Fruit fly (Drosophila melanogaster): ENCODE measurements around the gene SA1.

Gene SA1

dm6 chr2L:6971597-6972036 is 21.4 kb downstream of the SA1 start, which contains the start of gene snRNP-U1-70K (continued):
- peak; percentile 14 for TF ChIP-seq bcd (GFP tag; optimal IDR thresholded peaks at IDR 0.05)
- peak; percentile 50 for TF ChIP-seq CG2712 (tag; optimal IDR thresholded peaks at IDR 0.05)
- no peak for TF ChIP-seq CG8281 (tag; optimal IDR thresholded peaks at IDR 0.05)
- peak; percentile 46 for TF ChIP-seq Ets97D (GFP tag; optimal IDR thresholded peaks at IDR 0.05)
- TF ChIP-seq schlank (tag; optimal IDR thresholded peaks at IDR 0.05), result no peak
- TF ChIP-seq Hmr (GFP tag; optimal IDR thresholded peaks at IDR 0.05), result peak; percentile 82
- peak; percentile 77 for TF ChIP-seq HmgZ (tag; optimal IDR thresholded peaks at IDR 0.05)

dm6 chr2L:6991085-6991484 is 40.9 kb downstream of the SA1 start:
- TF ChIP-seq nom (GFP tag; optimal IDR thresholded peaks at IDR 0.05) (peak; percentile 63), pfk (GFP tag; optimal IDR thresholded peaks at IDR 0.05) (no peak), H2.0 (GFP tag; IDR thresholded peaks at IDR 0.05) (0 out of 2 replicates have a peak, but pooled peaks have one; percentile 6), lola (GFP tag; optimal IDR thresholded peaks at IDR 0.05) (no peak), CG34376 (GFP tag; optimal IDR thresholded peaks at IDR 0.05) (no peak), otp (GFP tag; IDR thresholded peaks at IDR 0.05) (peak; percentile 75; the same call in 1 of the 3 replicates), Xrp1 (GFP tag; IDR thresholded peaks at IDR 0.05) (peak; percentile 32; the same call in 1 of the 2 replicates), sisA (GFP tag; IDR thresholded peaks at IDR 0.05) (peak; percentile 47), lov (optimal IDR thresholded peaks at IDR 0.05) (no peak), lov (GFP tag; IDR thresholded peaks at IDR 0.05) (0 out of 3 replicates have a peak, but pooled peaks have one; percentile 20), Mes4 (GFP tag; optimal IDR thresholded peaks at IDR 0.05) (no peak), zen2 (GFP tag; IDR thresholded peaks at IDR 0.05; ENCODE audit: partially characterized antibody) (no peak), CG12071 (GFP tag; optimal IDR thresholded peaks at IDR 0.05) (no peak), zfh1 (GFP tag; IDR thresholded peaks at IDR 0.05) (0 out of 3 replicates have a peak, but pooled peaks have one; percentile 33), Drgx (GFP tag; IDR thresholded peaks at IDR 0.05) (peak; percentile 78), lmd (GFP tag; IDR thresholded peaks at IDR 0.05) (0 out of 2 replicates have a peak, but pooled peaks have one; percentile 8), CG10979 (tag; optimal IDR thresholded peaks at IDR 0.05) (peak; percentile 5), zf30C (GFP tag; optimal IDR thresholded peaks at IDR 0.05) (peak; percentile 8), chm (GFP tag; IDR thresholded peaks at IDR 0.05) (0 out of 2 replicates have a peak, but pooled peaks have one; percentile 31), Ptx1 (GFP tag; IDR thresholded peaks at IDR 0.05) (peak; percentile 34; the same call in 1 of the 2 replicates), Xbp1 (GFP tag; optimal IDR thresholded peaks at IDR 0.05) (peak; percentile 27), CG17328 (GFP tag; IDR thresholded peaks at IDR 0.05) (peak; percentile 6; the same call in 1 of the 2 replicates), yki (optimal IDR thresholded peaks at IDR 0.05) (no peak), fru (optimal IDR thresholded peaks at IDR 0.05) (no peak), repo (GFP tag; optimal IDR thresholded peaks at IDR 0.05) (no peak), bsh (GFP tag; optimal IDR thresholded peaks at IDR 0.05) (peak in 1 of 2 experiments; percentile 56), vvl (GFP tag; IDR thresholded peaks at IDR 0.05) (peak; percentile 45; the same call in 1 of the 2 replicates), salm (tag; optimal IDR thresholded peaks at IDR 0.05) (no peak), unpg (GFP tag; optimal IDR thresholded peaks at IDR 0.05) (peak; percentile 4), sens-2 (GFP tag; IDR thresholded peaks at IDR 0.05) (0 out of 2 replicates have a peak, but pooled peaks have one; percentile 13), row (GFP tag; IDR thresholded peaks at IDR 0.05) (peak; percentile 25; the same call in 1 of the 3 replicates), CG1603 (tag; optimal IDR thresholded peaks at IDR 0.05) (no peak), sens (GFP tag) (peak; percentile 88), Sox102F (GFP tag; optimal IDR thresholded peaks at IDR 0.05) (peak; percentile 29), ttk (GFP tag; IDR thresholded peaks at IDR 0.05) (peak; percentile 32; the same call in 1 of the 2 replicates), dmrt99B (tag; optimal IDR thresholded peaks at IDR 0.05) (peak; percentile 19), CG4328 (GFP tag; optimal IDR thresholded peaks at IDR 0.05) (no peak), CG11247 (GFP tag; IDR thresholded peaks at IDR 0.05) (0 out of 2 replicates have a peak, but pooled peaks have one; percentile 56), hkb (optimal IDR thresholded peaks at IDR 0.05) (no peak), hkb (GFP tag; IDR thresholded peaks at IDR 0.05) (0 out of 2 replicates have a peak, but pooled peaks have one; percentile 16), Blimp-1 (GFP tag; optimal IDR thresholded peaks at IDR 0.05) (peak; percentile 2)

Measured in whole organism, embryonic.